In the genomic region with DNA sequence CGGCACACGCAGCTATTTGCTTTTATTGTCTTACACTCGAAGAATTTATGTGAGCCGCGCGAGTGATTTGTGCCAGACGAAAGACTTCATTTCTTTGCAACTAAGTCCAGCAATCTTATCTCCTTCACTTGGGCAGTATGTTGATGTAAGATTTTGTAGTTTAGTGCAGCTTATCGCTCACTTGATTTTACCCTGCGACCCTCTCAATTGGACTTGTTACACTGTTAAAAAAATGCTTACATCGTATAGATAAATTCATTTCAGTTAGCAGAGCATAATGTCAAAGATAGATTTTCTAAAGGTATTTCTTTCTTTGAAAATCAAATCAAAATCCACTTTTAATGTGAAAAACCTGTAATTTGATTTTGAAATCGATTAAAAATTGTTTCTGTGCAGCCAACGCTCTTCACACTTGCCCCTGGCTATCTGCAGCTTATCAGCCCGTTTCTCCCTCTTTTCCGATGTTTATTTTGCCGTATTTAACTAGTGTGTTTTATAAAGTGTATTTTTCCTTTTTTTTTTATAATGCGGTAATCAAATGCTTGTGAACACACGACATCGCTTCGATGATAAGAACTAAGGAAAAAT, we compare ENCODE assay signal across 1 fruit fly cellular context.
TF ChIP-seq lines count a peak whose summit lies in the region.

No protein-coding gene starts in this region.

TF ChIP-seq in whole organism, embryonic, 481 proteins besides CTCF, POLR2A, EP300 and RAD21 (continued from another document and continues in another):
- TF ChIP-seq Dip3 (GFP tag; optimal IDR thresholded peaks at IDR 0.05; lab: Kevin White, UChicago) = peak; percentile 81
- TF ChIP-seq sna (GFP tag; IDR thresholded peaks at IDR 0.05; lab: Robert Waterston, UW; ENCODE audit: partially characterized antibody) = no peak
- TF ChIP-seq Hsf (GFP tag; optimal IDR thresholded peaks at IDR 0.05; lab: Kevin White, UChicago) = peak; percentile 85
- TF ChIP-seq gt (GFP tag; IDR thresholded peaks at IDR 0.05; lab: Robert Waterston, UW) = 0 out of 2 replicates have a peak, but pooled peaks have one; percentile 41
- peak; percentile 53; the same call in 2 of the 3 replicates for TF ChIP-seq croc (GFP tag; conservative IDR thresholded peaks at IDR 0.05; lab: Robert Waterston, UW)
- peak; percentile 69 for TF ChIP-seq dm (GFP tag; optimal IDR thresholded peaks at IDR 0.05; lab: Kevin White, UChicago)
- TF ChIP-seq Doc3 (GFP tag; IDR thresholded peaks at IDR 0.05; lab: Robert Waterston, UW; ENCODE audit: partially characterized antibody) = no peak
- TF ChIP-seq CG2129 (GFP tag; IDR thresholded peaks at IDR 0.05; lab: Robert Waterston, UW; ENCODE audit: partially characterized antibody) = no peak
- peak; percentile 67 for TF ChIP-seq NC2β (GFP tag; optimal IDR thresholded peaks at IDR 0.05; lab: Kevin White, UChicago)
- peak in 1 of 3 experiments; percentile 32 for TF ChIP-seq Stat92E (GFP tag; optimal IDR thresholded peaks at IDR 0.05; lab: Kevin White, UChicago)
- TF ChIP-seq CrebB (tag; optimal IDR thresholded peaks at IDR 0.05; lab: Kevin White, UChicago) = peak; percentile 80
- TF ChIP-seq gcm (GFP tag; optimal IDR thresholded peaks at IDR 0.05; lab: Kevin White, UChicago) = peak; percentile 82
- no peak for TF ChIP-seq Gsc (GFP tag; IDR thresholded peaks at IDR 0.05; lab: Robert Waterston, UW)
- TF ChIP-seq CG7556 (GFP tag; optimal IDR thresholded peaks at IDR 0.05; lab: Kevin White, UChicago) = peak; percentile 90
- peak; percentile 79 for TF ChIP-seq HLH54F (GFP tag; optimal IDR thresholded peaks at IDR 0.05; lab: Kevin White, UChicago)
- TF ChIP-seq CkIIα-i1 (GFP tag; IDR thresholded peaks at IDR 0.05; lab: Robert Waterston, UW) = 0 out of 2 replicates have a peak, but pooled peaks have one; percentile 59
- TF ChIP-seq Kr (GFP tag; optimal IDR thresholded peaks at IDR 0.05; lab: Kevin White, UChicago) = no peak
- TF ChIP-seq pfk (GFP tag; optimal IDR thresholded peaks at IDR 0.05; lab: Kevin White, UChicago) = no peak
- peak in 1 of 2 experiments; percentile 31 for TF ChIP-seq crp (GFP tag; optimal IDR thresholded peaks at IDR 0.05; lab: Kevin White, UChicago)
- TF ChIP-seq Camta (GFP tag; optimal IDR thresholded peaks at IDR 0.05; lab: Kevin White, UChicago) = peak; percentile 78
- TF ChIP-seq repo (GFP tag; optimal IDR thresholded peaks at IDR 0.05; lab: Kevin White, UChicago) = peak; percentile 77
- peak; percentile 77 for TF ChIP-seq HmgD (GFP tag; optimal IDR thresholded peaks at IDR 0.05; lab: Kevin White, UChicago)
- TF ChIP-seq ab (GFP tag; optimal IDR thresholded peaks at IDR 0.05; lab: Kevin White, UChicago) = no peak
- peak; percentile 89 for TF ChIP-seq unpg (GFP tag; optimal IDR thresholded peaks at IDR 0.05; lab: Kevin White, UChicago)
- TF ChIP-seq CG14710 (tag; optimal IDR thresholded peaks at IDR 0.05; lab: Kevin White, UChicago) = peak; percentile 81
- TF ChIP-seq CG9876 (GFP tag; optimal IDR thresholded peaks at IDR 0.05; lab: Kevin White, UChicago) = peak; percentile 78
- TF ChIP-seq ranshi (GFP tag; IDR thresholded peaks at IDR 0.05; lab: Robert Waterston, UW) = peak; percentile 87
- TF ChIP-seq mirr (GFP tag; optimal IDR thresholded peaks at IDR 0.05; lab: Kevin White, UChicago) = peak; percentile 83
- peak; percentile 65 for TF ChIP-seq zen (tag; optimal IDR thresholded peaks at IDR 0.05; lab: Kevin White, UChicago)
- TF ChIP-seq CG16813 (GFP tag; IDR thresholded peaks at IDR 0.05; lab: Robert Waterston, UW; ENCODE audit: partially characterized antibody) = no peak
- peak; percentile 1 for TF ChIP-seq CG7745 (tag; optimal IDR thresholded peaks at IDR 0.05; lab: Kevin White, UChicago)
- peak; percentile 89 for TF ChIP-seq grau (tag; optimal IDR thresholded peaks at IDR 0.05; lab: Kevin White, UChicago)
- peak; percentile 79 for TF ChIP-seq Hmx (GFP tag; optimal IDR thresholded peaks at IDR 0.05; lab: Kevin White, UChicago)
- TF ChIP-seq Adf1 (GFP tag; IDR thresholded peaks at IDR 0.05; lab: Robert Waterston, UW) = peak; percentile 74
- TF ChIP-seq chif (GFP tag; optimal IDR thresholded peaks at IDR 0.05; lab: Kevin White, UChicago) = peak; percentile 88
- TF ChIP-seq Ptx1 (GFP tag; IDR thresholded peaks at IDR 0.05; lab: Robert Waterston, UW) = peak; percentile 90
- peak; percentile 75; the same call in 1 of the 2 replicates for TF ChIP-seq Rfx (GFP tag; IDR thresholded peaks at IDR 0.05; lab: Robert Waterston, UW)
- peak; percentile 89 for TF ChIP-seq PHDP (tag; optimal IDR thresholded peaks at IDR 0.05; lab: Kevin White, UChicago)
- TF ChIP-seq Myb (GFP tag; optimal IDR thresholded peaks at IDR 0.05; lab: Kevin White, UChicago) = peak; percentile 79
- 0 out of 2 replicates have a peak, but pooled peaks have one; percentile 54 for TF ChIP-seq CG43689 (GFP tag; IDR thresholded peaks at IDR 0.05; lab: Robert Waterston, UW)
- TF ChIP-seq wor (GFP tag; IDR thresholded peaks at IDR 0.05; lab: Robert Waterston, UW) = peak; percentile 68
- TF ChIP-seq Taf1 (GFP tag; IDR thresholded peaks at IDR 0.05; lab: Robert Waterston, UW) = peak; percentile 77
- TF ChIP-seq hkb (optimal IDR thresholded peaks at IDR 0.05; lab: Kevin White, UChicago) = no peak
- TF ChIP-seq hkb (GFP tag; IDR thresholded peaks at IDR 0.05; lab: Robert Waterston, UW) = peak; percentile 92
- peak; percentile 16 for TF ChIP-seq CG30020 (tag; optimal IDR thresholded peaks at IDR 0.05; lab: Kevin White, UChicago)
- TF ChIP-seq Bgb (GFP tag; IDR thresholded peaks at IDR 0.05; lab: Robert Waterston, UW; ENCODE audit: partially characterized antibody) = no peak
- TF ChIP-seq NFAT (GFP tag; IDR thresholded peaks at IDR 0.05; lab: Robert Waterston, UW) = no peak; the same call in 1 of the 2 replicates
- TF ChIP-seq sob (GFP tag; IDR thresholded peaks at IDR 0.05; lab: Robert Waterston, UW) = peak; percentile 93
- TF ChIP-seq CG16863 (GFP tag; optimal IDR thresholded peaks at IDR 0.05; lab: Kevin White, UChicago) = peak; percentile 88
- peak; percentile 90 for TF ChIP-seq CG32532 (GFP tag; IDR thresholded peaks at IDR 0.05; lab: Robert Waterston, UW)
- TF ChIP-seq caup (GFP tag; optimal IDR thresholded peaks at IDR 0.05; lab: Kevin White, UChicago; ENCODE audit: severe bottlenecking) = peak; percentile 90
- no peak for TF ChIP-seq h (optimal IDR thresholded peaks at IDR 0.05; lab: Kevin White, UChicago)
- peak in 1 of 3 experiments; percentile 70 for TF ChIP-seq lola (GFP tag; optimal IDR thresholded peaks at IDR 0.05; lab: Kevin White, UChicago)
- peak; percentile 84 for TF ChIP-seq CG9215 (GFP tag; IDR thresholded peaks at IDR 0.05; lab: Robert Waterston, UW)
- peak; percentile 75 for TF ChIP-seq CG11085 (GFP tag; IDR thresholded peaks at IDR 0.05; lab: Robert Waterston, UW)
- TF ChIP-seq D19A (tag; optimal IDR thresholded peaks at IDR 0.05; lab: Kevin White, UChicago) = peak; percentile 79
- peak; percentile 58 for TF ChIP-seq CG10431 (GFP tag; optimal IDR thresholded peaks at IDR 0.05; lab: Kevin White, UChicago)
- TF ChIP-seq CG13775 (GFP tag; optimal IDR thresholded peaks at IDR 0.05; lab: Kevin White, UChicago) = peak; percentile 71
- TF ChIP-seq ATbp (GFP tag; optimal IDR thresholded peaks at IDR 0.05; lab: Kevin White, UChicago) = peak; percentile 75
- peak; percentile 89 for TF ChIP-seq CG13424 (tag; optimal IDR thresholded peaks at IDR 0.05; lab: Kevin White, UChicago)
- peak; percentile 89 for TF ChIP-seq CG12391 (tag; optimal IDR thresholded peaks at IDR 0.05; lab: Kevin White, UChicago)
- TF ChIP-seq CG12744 (GFP tag; optimal IDR thresholded peaks at IDR 0.05; lab: Kevin White, UChicago) = peak; percentile 81
- TF ChIP-seq CG5245 (GFP tag; optimal IDR thresholded peaks at IDR 0.05; lab: Kevin White, UChicago) = peak; percentile 65
- TF ChIP-seq CG2875 (GFP tag; optimal IDR thresholded peaks at IDR 0.05; lab: Kevin White, UChicago) = peak; percentile 60
- peak; percentile 84 for TF ChIP-seq CG14014 (GFP tag; IDR thresholded peaks at IDR 0.05; lab: Robert Waterston, UW)
- peak; percentile 61; the same call in 2 of the 3 replicates for TF ChIP-seq CG2889 (GFP tag; IDR thresholded peaks at IDR 0.05; lab: Robert Waterston, UW)
- TF ChIP-seq hb (GFP tag; IDR thresholded peaks at IDR 0.05; lab: Robert Waterston, UW; ENCODE audit: partially characterized antibody) = no peak
- TF ChIP-seq CG9609 (GFP tag; optimal IDR thresholded peaks at IDR 0.05; lab: Kevin White, UChicago) = peak; percentile 83
- peak; percentile 57 for TF ChIP-seq psq (GFP tag; optimal IDR thresholded peaks at IDR 0.05; lab: Kevin White, UChicago)
- TF ChIP-seq Xrp1 (GFP tag; IDR thresholded peaks at IDR 0.05; lab: Robert Waterston, UW) = peak; percentile 90
- peak; percentile 65; the same call in 1 of the 2 replicates for TF ChIP-seq ara (GFP tag; IDR thresholded peaks at IDR 0.05; lab: Robert Waterston, UW)
- TF ChIP-seq Lim3 (GFP tag; IDR thresholded peaks at IDR 0.05; lab: Robert Waterston, UW) = 0 out of 2 replicates have a peak, but pooled peaks have one; percentile 49
- peak; percentile 33 for TF ChIP-seq CG31388 (GFP tag; optimal IDR thresholded peaks at IDR 0.05; lab: Kevin White, UChicago)
- TF ChIP-seq CG4730 (GFP tag; IDR thresholded peaks at IDR 0.05; lab: Robert Waterston, UW) = peak; percentile 81
- no peak for TF ChIP-seq mld (GFP tag; IDR thresholded peaks at IDR 0.05; lab: Robert Waterston, UW; ENCODE audit: partially characterized antibody)
- TF ChIP-seq chm (GFP tag; IDR thresholded peaks at IDR 0.05; lab: Robert Waterston, UW) = peak; percentile 66; the same call in 1 of the 2 replicates
- peak; percentile 77 for TF ChIP-seq CG18764 (GFP tag; optimal IDR thresholded peaks at IDR 0.05; lab: Kevin White, UChicago)
- TF ChIP-seq CG13287 (GFP tag; IDR thresholded peaks at IDR 0.05; lab: Robert Waterston, UW; ENCODE audit: partially characterized antibody) = no peak
- no peak for TF ChIP-seq ato (GFP tag; IDR thresholded peaks at IDR 0.05; lab: Robert Waterston, UW; ENCODE audit: partially characterized antibody)
- TF ChIP-seq eve (GFP tag; optimal IDR thresholded peaks at IDR 0.05; lab: Kevin White, UChicago) = peak in 1 of 2 experiments; percentile 93
- TF ChIP-seq pnt (GFP tag; optimal IDR thresholded peaks at IDR 0.05; lab: Kevin White, UChicago) = peak; percentile 88
- peak; percentile 66 for TF ChIP-seq jing (GFP tag; optimal IDR thresholded peaks at IDR 0.05; lab: Kevin White, UChicago)
- no peak for TF ChIP-seq jigr1 (GFP tag; IDR thresholded peaks at IDR 0.05; lab: Robert Waterston, UW)
- TF ChIP-seq HLH3B (GFP tag; IDR thresholded peaks at IDR 0.05; lab: Robert Waterston, UW) = peak; percentile 88
- no peak for TF ChIP-seq yki (optimal IDR thresholded peaks at IDR 0.05; lab: Kevin White, UChicago)
- no peak for TF ChIP-seq ac (GFP tag; optimal IDR thresholded peaks at IDR 0.05; lab: Kevin White, UChicago)
- peak; percentile 74 for TF ChIP-seq ewg (GFP tag; optimal IDR thresholded peaks at IDR 0.05; lab: Kevin White, UChicago)
- peak; percentile 73 for TF ChIP-seq crol (GFP tag; IDR thresholded peaks at IDR 0.05; lab: Robert Waterston, UW)
- peak; percentile 80 for TF ChIP-seq CG9932 (GFP tag; IDR thresholded peaks at IDR 0.05; lab: Robert Waterston, UW)
- TF ChIP-seq zen2 (GFP tag; IDR thresholded peaks at IDR 0.05; lab: Robert Waterston, UW; ENCODE audit: partially characterized antibody) = no peak
- no peak for TF ChIP-seq CG34224 (GFP tag; IDR thresholded peaks at IDR 0.05; lab: Robert Waterston, UW; ENCODE audit: partially characterized antibody)
- TF ChIP-seq sqz (GFP tag; optimal IDR thresholded peaks at IDR 0.05; lab: Kevin White, UChicago) = peak; percentile 80
- no peak for TF ChIP-seq BEAF-32 (GFP tag; optimal IDR thresholded peaks at IDR 0.05; lab: Kevin White, UChicago)
- TF ChIP-seq br (optimal IDR thresholded peaks at IDR 0.05; lab: Kevin White, UChicago) = no peak
- no peak for TF ChIP-seq Tbp (GFP tag; optimal IDR thresholded peaks at IDR 0.05; lab: Kevin White, UChicago)
- TF ChIP-seq ham (GFP tag; IDR thresholded peaks at IDR 0.05; lab: Robert Waterston, UW) = peak; percentile 51; the same call in 1 of the 2 replicates
- no peak for TF ChIP-seq cas (GFP tag; IDR thresholded peaks at IDR 0.05; lab: Robert Waterston, UW)
- peak; percentile 79 for TF ChIP-seq ttk (GFP tag; IDR thresholded peaks at IDR 0.05; lab: Robert Waterston, UW)
- peak; percentile 74 for TF ChIP-seq CG5180 (GFP tag; optimal IDR thresholded peaks at IDR 0.05; lab: Kevin White, UChicago)
- TF ChIP-seq CG18011 (GFP tag; optimal IDR thresholded peaks at IDR 0.05; lab: Kevin White, UChicago) = peak; percentile 54
- peak; percentile 92 for TF ChIP-seq CG15269 (tag; optimal IDR thresholded peaks at IDR 0.05; lab: Kevin White, UChicago)
- TF ChIP-seq Mrtf (GFP tag; IDR thresholded peaks at IDR 0.05; lab: Robert Waterston, UW) = peak; percentile 86
- TF ChIP-seq CG1832 (GFP tag; optimal IDR thresholded peaks at IDR 0.05; lab: Kevin White, UChicago) = no peak
- TF ChIP-seq Poxn (GFP tag; IDR thresholded peaks at IDR 0.05; lab: Robert Waterston, UW) = 0 out of 2 replicates have a peak, but pooled peaks have one; percentile 17
- TF ChIP-seq CG2678 (tag; optimal IDR thresholded peaks at IDR 0.05; lab: Kevin White, UChicago) = peak; percentile 95
- no peak for TF ChIP-seq hth (optimal IDR thresholded peaks at IDR 0.05; lab: Kevin White, UChicago)
- TF ChIP-seq fru (optimal IDR thresholded peaks at IDR 0.05; lab: Kevin White, UChicago) = no peak
- TF ChIP-seq corto (GFP tag; optimal IDR thresholded peaks at IDR 0.05; lab: Kevin White, UChicago) = no peak
- TF ChIP-seq CG15073 (GFP tag; optimal IDR thresholded peaks at IDR 0.05; lab: Kevin White, UChicago) = no peak
- TF ChIP-seq pzg (GFP tag; optimal IDR thresholded peaks at IDR 0.05; lab: Kevin White, UChicago) = peak; percentile 2
- peak; percentile 63 for TF ChIP-seq slou (GFP tag; optimal IDR thresholded peaks at IDR 0.05; lab: Kevin White, UChicago)
- peak; percentile 86 for TF ChIP-seq pum (GFP tag; optimal IDR thresholded peaks at IDR 0.05; lab: Kevin White, UChicago)
- TF ChIP-seq CG4360 (GFP tag; IDR thresholded peaks at IDR 0.05; lab: Robert Waterston, UW) = no peak
- no peak for TF ChIP-seq prd (optimal IDR thresholded peaks at IDR 0.05; lab: Kevin White, UChicago)
- TF ChIP-seq prd (GFP tag; IDR thresholded peaks at IDR 0.05; lab: Robert Waterston, UW) = peak; percentile 88
- TF ChIP-seq MESR4 (GFP tag; optimal IDR thresholded peaks at IDR 0.05; lab: Kevin White, UChicago) = no peak
- TF ChIP-seq bsh (GFP tag; optimal IDR thresholded peaks at IDR 0.05; lab: Kevin White, UChicago) = peak in 1 of 2 experiments; percentile 89
- peak; percentile 84 for TF ChIP-seq sug (tag; optimal IDR thresholded peaks at IDR 0.05; lab: Kevin White, UChicago)
- TF ChIP-seq CG14441 (GFP tag; IDR thresholded peaks at IDR 0.05; lab: Robert Waterston, UW) = peak; percentile 93
- TF ChIP-seq CoRest (tag; optimal IDR thresholded peaks at IDR 0.05; lab: Kevin White, UChicago) = peak; percentile 89
- TF ChIP-seq oc (tag; optimal IDR thresholded peaks at IDR 0.05; lab: Kevin White, UChicago) = peak; percentile 69
